Worm (Caenorhabditis elegans) whole organism, early embryonic: ENCODE data around the gene F37B12.1.

Experiments used
- B0310.2 ChIP-seq: sonication (generic microtip); optimal IDR thresholded peaks from 2 replicates; lab custom pipeline; 2016; ENCODE audit warnings: mild to moderate bottlenecking, missing genetic modification characterization, missing compliant biosample characterization
- F13C5.2 ChIP-seq: sonication (generic microtip); optimal IDR thresholded peaks from 2 replicates; lab custom pipeline; 2017; ENCODE audit warnings: mild to moderate bottlenecking, missing genetic modification characterization, inconsistent platforms, missing compliant biosample characterization
- aly-1 ChIP-seq: sonication (generic microtip); optimal IDR thresholded peaks from 2 replicates; lab custom pipeline; 2016; ENCODE audit warnings: missing genetic modification characterization, missing compliant biosample characterization
- ama-1 ChIP-seq: fragments of 150-350 bp; optimal IDR thresholded peaks from 2 replicates; lab custom pipeline; 2014
- ceh-13 ChIP-seq: fragments of 200-800 bp; sonication (Bioruptor generic); optimal IDR thresholded peaks from 2 replicates; lab custom pipeline; 2018; ENCODE audit warnings: mild to moderate bottlenecking, missing genetic modification characterization, missing compliant biosample characterization
- ceh-36 ChIP-seq: sonication (generic microtip); optimal IDR thresholded peaks from 2 replicates; lab custom pipeline; 2016; ENCODE audit warnings: missing genetic modification characterization, inconsistent platforms, missing compliant biosample characterization
- ets-7 ChIP-seq: sonication (generic microtip); optimal IDR thresholded peaks from 2 replicates; lab custom pipeline; 2016; ENCODE audit warnings: missing genotype, missing genetic modification characterization, missing compliant biosample characterization
- flt-1 ChIP-seq: fragments of 200-800 bp; sonication (Bioruptor generic); IDR thresholded peaks from 2 replicates; pipeline ENCODE4 v1.3.6; 2022; ENCODE audit warnings: missing genetic modification characterization, missing compliant biosample characterization
- hmbx-1 ChIP-seq: sonication (generic microtip); optimal IDR thresholded peaks from 2 replicates; lab custom pipeline; 2016; ENCODE audit warnings: mild to moderate bottlenecking, missing genetic modification characterization, missing compliant biosample characterization
- hmg-4 ChIP-seq: fragments of 200-800 bp; sonication (Bioruptor generic); optimal IDR thresholded peaks from 2 replicates; lab custom pipeline; 2018; ENCODE audit warnings: mild to moderate bottlenecking, missing genetic modification characterization, missing compliant biosample characterization
- hnd-1 ChIP-seq: sonication (generic microtip); optimal IDR thresholded peaks from 2 replicates; lab custom pipeline; 2016; ENCODE audit warnings: missing genetic modification characterization, missing compliant biosample characterization
- pes-1 ChIP-seq: fragments of 200-800 bp; sonication (Bioruptor generic); IDR thresholded peaks from 2 replicates; pipeline ENCODE4 v1.3.6; 2022; ENCODE audit warnings: missing genetic modification reagents, missing genetic modification characterization, missing compliant biosample characterization
- scrt-1 ChIP-seq: fragments of 200-800 bp; sonication (Bioruptor generic); IDR thresholded peaks from 2 replicates; pipeline ENCODE4 v1.3.6; 2022; ENCODE audit warnings: missing genetic modification characterization, missing compliant biosample characterization
- sea-1 ChIP-seq: fragments of 200-800 bp; sonication (Bioruptor generic); conservative IDR thresholded peaks from 2 replicates; pipeline ENCODE4 v1.3.6; 2022; ENCODE audit warnings: missing genetic modification characterization, missing compliant biosample characterization
- tbx-11 ChIP-seq: fragments of 200-800 bp; sonication (Bioruptor generic); IDR thresholded peaks from 2 replicates; pipeline ENCODE4 v1.3.6; 2022; ENCODE audit warnings: missing genetic modification characterization, missing compliant biosample characterization
- tbx-37 ChIP-seq: fragments of 200-800 bp; sonication (Bioruptor generic); conservative IDR thresholded peaks from 2 replicates; pipeline ENCODE4 v1.3.6; 2022; ENCODE audit warnings: missing genetic modification reagents, missing genetic modification characterization, missing compliant biosample characterization
- tra-4 ChIP-seq: sonication (generic microtip); optimal IDR thresholded peaks from 2 replicates; lab custom pipeline; 2017; ENCODE audit warnings: missing genetic modification characterization, missing compliant biosample characterization

The F37B12.1 gene

ce11 chrII:9057035-9057668 is 28.1 kb upstream of the F37B12.1 start, which contains the start of gene rpl-32:
TSS of gene rpl-32 (minus strand) at chrII:9057085.
- TF ChIP-seq ets-7 (tag; lab: Kevin White, UChicago) = no peak
- TF ChIP-seq ceh-13 (GFP tag; lab: Kevin White, UChicago) = no peak
- TF ChIP-seq F13C5.2 (tag; lab: Kevin White, UChicago) = peak; percentile 65
- no peak for TF ChIP-seq tbx-11
- peak; percentile 51 for TF ChIP-seq hmg-4

- TF ChIP-seq ets-7 (tag; lab: Kevin White, UChicago) (no peak), sea-1 (GFP tag; lab: Robert Waterston, UW) (no peak), hmbx-1 (tag; lab: Kevin White, UChicago) (no peak), ceh-13 (GFP tag; lab: Kevin White, UChicago) (no peak), F13C5.2 (tag; lab: Kevin White, UChicago) (no peak), scrt-1 (no peak), ama-1 (lab: Kevin White, UChicago) (no peak), hmg-4 (no peak), tbx-11 (no peak), hnd-1 (tag; lab: Kevin White, UChicago) (no peak), tra-4 (tag; lab: Kevin White, UChicago) (no peak), flt-1 (no peak), pes-1 (no peak), aly-1 (tag; lab: Kevin White, UChicago) (no peak), ceh-36 (tag; lab: Kevin White, UChicago) (no peak), B0310.2 (tag; lab: Kevin White, UChicago) (no peak), tbx-37 (GFP tag; lab: Robert Waterston, UW) (no peak)
Observed at ce11 chrII:9056215-9056819, 27.2 kb upstream of the F37B12.1 start.

- TF ChIP-seq ceh-13 (GFP tag; lab: Kevin White, UChicago) (no peak), aly-1 (tag; lab: Kevin White, UChicago) (no peak), flt-1 (no peak), sea-1 (GFP tag; lab: Robert Waterston, UW) (no peak), pes-1 (no peak), tbx-37 (GFP tag; lab: Robert Waterston, UW) (no peak), hmbx-1 (tag; lab: Kevin White, UChicago) (no peak), hnd-1 (tag; lab: Kevin White, UChicago) (no peak), ets-7 (tag; lab: Kevin White, UChicago) (no peak), hmg-4 (peak; percentile 50), F13C5.2 (tag; lab: Kevin White, UChicago) (peak; percentile 79), tbx-11 (no peak), ama-1 (lab: Kevin White, UChicago) (no peak), scrt-1 (peak; percentile 66; the same call in 1 of the 2 replicates), B0310.2 (tag; lab: Kevin White, UChicago) (no peak), ceh-36 (tag; lab: Kevin White, UChicago) (no peak), tra-4 (tag; lab: Kevin White, UChicago) (no peak)
Observed at ce11 chrII:9054604-9055003, 25.5 kb upstream of the F37B12.1 start, which contains the start of gene chmp-7. TSS of gene chmp-7 (plus strand) at chrII:9054972.

DNA sequence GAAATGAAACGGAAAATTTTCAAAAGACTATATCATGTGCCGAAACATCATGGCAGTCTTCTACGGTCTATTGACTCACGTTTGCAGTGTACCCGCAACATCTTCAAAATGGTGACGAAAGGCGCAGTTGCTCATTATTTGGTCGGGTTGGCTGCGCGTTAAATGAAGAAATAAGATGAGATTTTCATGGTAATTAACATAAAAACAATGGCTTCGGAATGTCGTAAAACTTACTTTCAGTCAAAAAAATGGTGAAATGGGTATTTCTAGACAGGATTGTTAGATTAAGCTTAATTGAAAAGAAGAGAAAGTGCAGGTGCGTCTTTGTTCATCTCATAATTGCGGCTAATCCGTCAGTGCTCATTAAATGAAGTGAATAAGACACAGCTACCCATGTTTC is 24.5 kb upstream of the F37B12.1 start, which contains the start of gene T24B8.7:
Gene T24B8.7, minus strand, starts transcription at position 101 of the 400 bp plus-strand sequence.
- TF ChIP-seq tbx-37 (GFP tag; lab: Robert Waterston, UW) (no peak), tbx-11 (no peak), hmbx-1 (tag; lab: Kevin White, UChicago) (no peak), ceh-36 (tag; lab: Kevin White, UChicago) (no peak)

- no peak for TF ChIP-seq sea-1 (GFP tag; lab: Robert Waterston, UW)
Observed at ce11 chrII:9042059-9042458, 13.0 kb upstream of the F37B12.1 start.

ce11 chrII:9041306-9041705 is 12.2 kb upstream of the F37B12.1 start, which contains the start of gene F37B12.3:
TSS of gene F37B12.3 (minus strand) at chrII:9041406.
- TF ChIP-seq ama-1 (lab: Kevin White, UChicago) (peak; percentile 16), aly-1 (tag; lab: Kevin White, UChicago) (no peak)

- TF ChIP-seq hmbx-1 (tag; lab: Kevin White, UChicago) (no peak), ama-1 (lab: Kevin White, UChicago) (no peak), B0310.2 (tag; lab: Kevin White, UChicago) (no peak), ets-7 (tag; lab: Kevin White, UChicago) (no peak), hnd-1 (tag; lab: Kevin White, UChicago) (no peak), ceh-13 (GFP tag; lab: Kevin White, UChicago) (no peak), F13C5.2 (tag; lab: Kevin White, UChicago) (no peak), scrt-1 (no peak), sea-1 (GFP tag; lab: Robert Waterston, UW) (no peak), aly-1 (tag; lab: Kevin White, UChicago) (no peak), hmg-4 (no peak), tbx-11 (no peak), tbx-37 (GFP tag; lab: Robert Waterston, UW) (no peak), flt-1 (no peak), pes-1 (no peak), tra-4 (tag; lab: Kevin White, UChicago) (no peak), ceh-36 (tag; lab: Kevin White, UChicago) (no peak)
Observed at ce11 chrII:9038736-9039135, 9.7 kb upstream of the F37B12.1 start.
